Worm (Caenorhabditis elegans) whole organism, midembryonic: ENCODE data around the gene C40C9.3.

Experiments
- flt-1 ChIP-seq: fragments of 200-800 bp; sonication (Bioruptor generic); IDR thresholded peaks from 2 replicates; pipeline ENCODE4 v1.3.6; 2022; ENCODE audit warnings: missing genetic modification characterization, missing compliant biosample characterization
- med-1 ChIP-seq: sonication (generic microtip); optimal IDR thresholded peaks from 2 replicates; lab custom pipeline; 2017; ENCODE audit warnings: missing genetic modification characterization, mild to moderate bottlenecking, missing compliant biosample characterization, antibody characterized with exemption, missing genetic modification reagents; ENCODE audit not compliant: insufficient read depth
- tab-1 ChIP-seq: fragments of 200-800 bp; sonication (Bioruptor generic); IDR thresholded peaks from 2 replicates; pipeline ENCODE4 v1.3.6; 2022; ENCODE audit warnings: missing genetic modification characterization, missing compliant biosample characterization

- TF ChIP-seq flt-1, result peak; percentile 63
- no peak for TF ChIP-seq med-1 (GFP tag; lab: Kevin White, UChicago)
- TF ChIP-seq tab-1 (GFP tag; lab: Robert Waterston, UW), result no peak
Measured at ce11 chrX:13598021-13598499, 49.3 kb upstream of the C40C9.3 start, which contains the start of gene bra-1.
